Fruit fly (Drosophila melanogaster) whole organism: ENCODE measurements around the gene CG15404.

Experiments used
- CG8478 ChIP-seq: fragments of >200 bp; optimal IDR thresholded peaks from 2 replicates; lab custom pipeline; 2018; ENCODE audit warnings: inconsistent platforms
- Dll ChIP-seq: fragments of >200 bp; optimal IDR thresholded peaks from 2 replicates; lab custom pipeline; 2017
- EcR ChIP-seq, 2 experiments: fragments of >200 bp; optimal IDR thresholded peaks; 2 replicates each; lab custom pipeline; 2017; ENCODE audit warnings: missing biosample characterization in 2 of 2, missing genetic modification characterization in 2 of 2, missing genetic modification reagents in 2 of 2
- pan ChIP-seq: fragments of >200 bp; optimal IDR thresholded peaks from 2 replicates; lab custom pipeline; 2017
- psq ChIP-seq: fragments of >200 bp; optimal IDR thresholded peaks from 2 replicates; lab custom pipeline; 2017
- usp ChIP-seq: fragments of >200 bp; optimal IDR thresholded peaks from 2 replicates; lab custom pipeline; 2017; ENCODE audit warnings: missing biosample characterization, missing genetic modification characterization, mixed read lengths

CG15404 gene

DNA sequence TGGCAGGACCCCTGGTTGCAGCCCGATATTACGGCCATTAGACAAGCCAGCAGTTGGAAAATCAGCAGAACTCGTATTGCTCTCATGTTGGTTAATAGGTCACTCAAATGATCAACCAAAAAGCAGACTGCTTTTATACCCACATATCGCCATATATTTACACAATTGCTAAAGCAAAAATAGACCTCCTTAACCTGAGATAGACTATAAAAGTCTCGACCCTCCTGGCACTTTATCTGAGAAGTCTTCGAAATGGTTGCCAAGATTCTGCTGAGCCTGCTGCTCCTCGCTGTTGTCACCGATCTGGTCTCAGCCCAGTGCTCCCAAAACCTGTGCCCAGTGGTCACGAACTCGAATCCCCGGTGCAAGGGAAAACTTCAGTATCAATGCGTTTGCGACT lies at the start of gene CG15404, which contains the start of gene CG31698:
TSS of gene CG15404 (plus strand) at position 233 of the 400 bp plus-strand sequence.
TSS of gene CG31698 (minus strand) at position 101 of the 400 bp plus-strand sequence.
- TF ChIP-seq EcR (GFP tag; optimal IDR thresholded peaks at IDR 0.05; lab: Kevin White, UChicago) (no peak), pan (no peak), Dll (lab: Kevin White, UChicago) (no peak), usp (GFP tag; lab: Kevin White, UChicago) (no peak), psq (lab: Kevin White, UChicago) (no peak), CG8478 (lab: Kevin White, UChicago) (no peak)

- TF ChIP-seq Dll (lab: Kevin White, UChicago) (peak; percentile 77), psq (lab: Kevin White, UChicago) (no peak)
These were observed 49.2 kb upstream of the CG15404 start for dm6 chr2L:3124500-3124977.

- TF ChIP-seq pan, result no peak
- TF ChIP-seq psq (lab: Kevin White, UChicago), result no peak
- TF ChIP-seq EcR (GFP tag; optimal IDR thresholded peaks at IDR 0.05; lab: Kevin White, UChicago), result no peak
- TF ChIP-seq usp (GFP tag; lab: Kevin White, UChicago), result no peak
- TF ChIP-seq CG8478 (lab: Kevin White, UChicago), result no peak
- no peak for TF ChIP-seq Dll (lab: Kevin White, UChicago)
These were observed 46.0 kb upstream of the CG15404 start for dm6 chr2L:3127813-3128212.

dm6 chr2L:3128335-3128734 lies 45.4 kb upstream of the CG15404 start, which contains the start of gene CG15403:
Gene CG15403 (plus strand): TSS chr2L:3128635.
- TF ChIP-seq EcR (GFP tag; optimal IDR thresholded peaks at IDR 0.05; lab: Kevin White, UChicago) (no peak), usp (GFP tag; lab: Kevin White, UChicago) (no peak), pan (no peak), psq (lab: Kevin White, UChicago) (no peak), CG8478 (lab: Kevin White, UChicago) (no peak), Dll (lab: Kevin White, UChicago) (no peak)

DNA sequence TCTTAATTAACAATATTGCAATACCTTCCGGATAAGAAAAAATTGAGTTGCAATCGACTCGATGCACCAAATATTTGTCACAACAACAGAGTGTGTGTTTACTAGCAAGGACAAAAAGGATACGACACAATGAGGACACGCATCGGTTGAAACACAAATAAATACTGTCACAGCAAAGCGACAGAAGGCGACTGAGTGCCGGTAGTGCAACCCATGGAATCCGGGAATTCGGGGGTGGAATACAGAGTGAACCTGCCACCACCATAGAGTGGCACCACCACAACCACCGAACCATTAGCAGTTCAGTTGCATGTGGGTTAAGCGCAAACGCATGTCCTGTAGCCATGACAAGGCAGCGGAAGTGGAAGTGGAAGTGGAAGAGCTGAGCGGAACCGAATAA lies 43.4 kb upstream of the CG15404 start:
- no peak for TF ChIP-seq CG8478 (lab: Kevin White, UChicago)
- TF ChIP-seq usp (GFP tag; lab: Kevin White, UChicago), result no peak
- no peak for TF ChIP-seq EcR (GFP tag; optimal IDR thresholded peaks at IDR 0.05; lab: Kevin White, UChicago)
- no peak for TF ChIP-seq psq (lab: Kevin White, UChicago)
- no peak for TF ChIP-seq Dll (lab: Kevin White, UChicago)
- TF ChIP-seq pan, result no peak

DNA sequence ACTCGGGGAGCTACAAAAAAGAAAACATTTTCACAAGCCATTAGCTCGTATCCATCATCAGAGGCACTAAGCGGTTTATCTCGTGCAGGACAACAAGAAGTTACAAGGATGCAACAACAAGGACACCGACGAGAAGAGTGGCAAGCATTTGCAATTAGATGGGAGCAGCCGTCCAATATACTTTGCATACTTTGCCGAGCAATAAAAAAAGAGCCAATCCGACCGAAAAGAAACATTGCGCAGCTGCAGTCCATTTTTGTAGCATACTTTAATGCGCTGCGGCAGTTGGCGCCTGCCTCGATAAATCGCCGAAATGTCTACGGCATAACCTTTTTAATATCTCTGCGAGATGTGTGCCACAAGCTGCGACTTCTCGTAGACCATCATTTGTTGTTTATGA lies 42.1 kb upstream of the CG15404 start:
- no peak for TF ChIP-seq CG8478 (lab: Kevin White, UChicago)

DNA sequence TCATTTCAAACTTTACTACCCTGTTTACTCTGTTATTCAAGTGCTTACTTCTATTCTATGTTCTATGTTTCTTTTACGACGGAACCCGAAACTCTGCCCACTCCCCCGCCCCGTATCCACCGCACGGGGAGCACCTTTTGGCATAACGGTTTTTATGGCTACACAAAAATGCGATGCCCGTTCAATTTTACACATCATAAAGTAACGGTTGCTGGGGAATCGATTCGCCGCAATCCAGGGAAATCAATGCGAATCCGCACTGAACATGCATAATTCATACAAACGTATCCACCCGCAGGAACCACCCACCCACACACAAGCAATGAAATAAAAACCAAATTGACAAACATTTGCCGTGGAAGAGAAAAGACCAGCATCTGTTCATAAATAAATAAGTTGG lies 29.9 kb upstream of the CG15404 start:
- TF ChIP-seq EcR (GFP tag; optimal IDR thresholded peaks at IDR 0.05; lab: Kevin White, UChicago), result no peak
- no peak for TF ChIP-seq CG8478 (lab: Kevin White, UChicago)
- no peak for TF ChIP-seq Dll (lab: Kevin White, UChicago)
- TF ChIP-seq pan, result no peak
- TF ChIP-seq psq (lab: Kevin White, UChicago), result no peak
- no peak for TF ChIP-seq usp (GFP tag; lab: Kevin White, UChicago)

DNA sequence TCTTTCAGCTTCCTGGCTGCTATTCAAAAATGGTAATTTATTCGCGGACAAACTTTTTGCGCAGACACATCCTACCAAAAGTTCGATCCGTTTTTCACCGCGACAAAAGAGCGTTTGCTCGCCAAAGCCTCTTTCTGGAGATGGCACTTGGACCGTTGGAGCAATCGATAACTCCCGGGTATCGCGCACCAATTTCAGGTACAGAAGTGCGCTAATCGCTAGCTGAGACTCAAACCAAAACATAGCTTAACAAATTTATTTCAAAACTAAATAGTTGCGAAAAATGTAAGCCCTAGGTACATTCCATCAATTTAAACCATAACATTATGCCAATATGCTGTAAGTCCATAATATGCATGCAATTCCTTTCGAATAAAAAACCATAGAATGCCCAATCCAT lies 29.1 kb upstream of the CG15404 start, which contains the start of gene toc:
TSS of gene toc (minus strand) at position 78 of the 400 bp plus-strand sequence.
- no peak for TF ChIP-seq psq (lab: Kevin White, UChicago)
- TF ChIP-seq Dll (lab: Kevin White, UChicago), result no peak
- no peak for TF ChIP-seq CG8478 (lab: Kevin White, UChicago)
- no peak for TF ChIP-seq usp (GFP tag; lab: Kevin White, UChicago)
- TF ChIP-seq EcR (GFP tag; optimal IDR thresholded peaks at IDR 0.05; lab: Kevin White, UChicago), result no peak
- no peak for TF ChIP-seq pan

dm6 chr2L:3145470-3145869 lies 28.3 kb upstream of the CG15404 start, which contains the start of gene ND-B14.5B:
Gene ND-B14.5B (minus strand): TSS chr2L:3145848.
- no peak for TF ChIP-seq usp (GFP tag; lab: Kevin White, UChicago)
- TF ChIP-seq Dll (lab: Kevin White, UChicago), result no peak
- TF ChIP-seq EcR (GFP tag; optimal IDR thresholded peaks at IDR 0.05; lab: Kevin White, UChicago), result no peak
- no peak for TF ChIP-seq CG8478 (lab: Kevin White, UChicago)
- TF ChIP-seq psq (lab: Kevin White, UChicago), result no peak
- TF ChIP-seq pan, result no peak

dm6 chr2L:3145897-3146296 lies 27.9 kb upstream of the CG15404 start:
- TF ChIP-seq psq (lab: Kevin White, UChicago) (no peak), EcR (GFP tag; optimal IDR thresholded peaks at IDR 0.05; lab: Kevin White, UChicago) (no peak), usp (GFP tag; lab: Kevin White, UChicago) (no peak), Dll (lab: Kevin White, UChicago) (no peak), pan (no peak), CG8478 (lab: Kevin White, UChicago) (no peak)

DNA sequence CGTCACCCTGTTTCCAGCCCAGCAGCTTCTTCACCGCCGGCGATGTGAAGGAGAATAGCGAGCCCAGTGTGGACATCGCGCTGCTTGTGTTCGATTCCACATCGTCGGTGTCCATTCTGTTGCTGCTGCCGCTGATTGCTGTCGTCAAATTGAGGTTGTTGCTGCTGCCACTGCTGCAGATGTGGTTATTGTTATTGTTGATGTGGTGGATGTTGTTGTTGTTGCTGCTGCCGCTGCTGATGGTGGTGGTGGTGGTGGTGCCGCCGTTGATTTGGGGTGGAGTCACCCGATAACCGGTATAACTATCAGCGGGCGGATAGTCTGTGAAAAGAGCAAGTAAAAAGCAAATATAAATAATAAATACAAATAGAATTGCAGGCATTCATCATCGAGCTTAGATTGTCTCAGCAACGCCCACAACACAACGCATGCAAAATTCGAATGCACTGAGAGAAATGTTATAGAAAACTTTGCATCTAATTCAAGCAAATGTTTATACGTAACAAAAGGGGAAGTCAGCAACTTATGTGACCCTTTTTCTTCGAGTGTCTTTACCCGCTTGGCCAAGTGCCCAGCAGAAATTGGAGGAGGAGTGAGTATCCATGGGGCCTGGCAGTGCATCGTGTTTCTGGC lies 24.7 kb upstream of the CG15404 start:
- TF ChIP-seq CG8478 (lab: Kevin White, UChicago) (no peak), EcR (GFP tag; optimal IDR thresholded peaks at IDR 0.05; lab: Kevin White, UChicago) (no peak), pan (no peak), Dll (lab: Kevin White, UChicago) (no peak)

dm6 chr2L:3151657-3152056 lies 22.1 kb upstream of the CG15404 start:
- TF ChIP-seq pan (no peak), CG8478 (lab: Kevin White, UChicago) (no peak), usp (GFP tag; lab: Kevin White, UChicago) (no peak), Dll (lab: Kevin White, UChicago) (no peak), psq (lab: Kevin White, UChicago) (no peak), EcR (GFP tag; optimal IDR thresholded peaks at IDR 0.05; lab: Kevin White, UChicago) (no peak)
